Fruit fly (Drosophila melanogaster): ENCODE data around the gene CG43965.
A peak's percentile ranks its signal among the peaks of the same experiment; 100 is the strongest.

The CG43965 gene

dm6 chr3L:8697862-8698261, 27.7 kb downstream of the CG43965 start (continued):
- no peak for TF ChIP-seq MBD-R2 (GFP tag; IDR thresholded peaks at IDR 0.05)
- TF ChIP-seq Dad (GFP tag; optimal IDR thresholded peaks at IDR 0.05), result no peak
- TF ChIP-seq Meics (GFP tag; optimal IDR thresholded peaks at IDR 0.05), result peak; percentile 8
- peak; percentile 68; the same call in 2 of the 3 replicates for TF ChIP-seq CG11456 (GFP tag; IDR thresholded peaks at IDR 0.05)
- no peak for TF ChIP-seq CG4820 (GFP tag; optimal IDR thresholded peaks at IDR 0.05)
- TF ChIP-seq nom (GFP tag; optimal IDR thresholded peaks at IDR 0.05), result peak; percentile 93
- TF ChIP-seq unpg (GFP tag; optimal IDR thresholded peaks at IDR 0.05), result no peak
- TF ChIP-seq E2f1 (GFP tag; IDR thresholded peaks at IDR 0.05), result no peak
- TF ChIP-seq Kr (GFP tag; optimal IDR thresholded peaks at IDR 0.05), result no peak
- no peak for TF ChIP-seq lilli (GFP tag; optimal IDR thresholded peaks at IDR 0.05)
- TF ChIP-seq hkb (optimal IDR thresholded peaks at IDR 0.05), result no peak
- TF ChIP-seq hkb (GFP tag; IDR thresholded peaks at IDR 0.05), result 0 out of 2 replicates have a peak, but pooled peaks have one; percentile 27
- peak; percentile 44; the same call in 1 of the 3 replicates for TF ChIP-seq ci (GFP tag; IDR thresholded peaks at IDR 0.05)
- TF ChIP-seq CG12744 (GFP tag; optimal IDR thresholded peaks at IDR 0.05), result no peak
- TF ChIP-seq zen2 (GFP tag; IDR thresholded peaks at IDR 0.05; ENCODE audit: partially characterized antibody), result 0 out of 3 replicates have a peak, but pooled peaks have one; percentile 33
- no peak for TF ChIP-seq wor (GFP tag; IDR thresholded peaks at IDR 0.05)
- peak; percentile 39 for TF ChIP-seq Med (GFP tag)
- peak; percentile 12 for TF ChIP-seq CG1233 (GFP tag; optimal IDR thresholded peaks at IDR 0.05)
- TF ChIP-seq CG8290 (GFP tag; optimal IDR thresholded peaks at IDR 0.05), result no peak
- TF ChIP-seq CG8290 (tag; optimal IDR thresholded peaks at IDR 0.05), result peak in 1 of 2 experiments; percentile 60
- peak; percentile 25; the same call in 1 of the 2 replicates for TF ChIP-seq chm (GFP tag; IDR thresholded peaks at IDR 0.05)
- peak; percentile 73 for TF ChIP-seq mirr (GFP tag; optimal IDR thresholded peaks at IDR 0.05)
- no peak for TF ChIP-seq CG2199 (GFP tag; IDR thresholded peaks at IDR 0.05)
- no peak for TF ChIP-seq CG16813 (GFP tag; IDR thresholded peaks at IDR 0.05; ENCODE audit: partially characterized antibody)
- no peak for TF ChIP-seq CG10274 (GFP tag; optimal IDR thresholded peaks at IDR 0.05)
- TF ChIP-seq Dbx (GFP tag; IDR thresholded peaks at IDR 0.05), result 0 out of 3 replicates have a peak, but pooled peaks have one; percentile 28
- no peak for TF ChIP-seq pho (GFP tag; optimal IDR thresholded peaks at IDR 0.05)
- no peak for TF ChIP-seq CG11696 (GFP tag; IDR thresholded peaks at IDR 0.05)
- TF ChIP-seq CG10543 (GFP tag; optimal IDR thresholded peaks at IDR 0.05), result peak; percentile 81
- no peak for TF ChIP-seq Bdp1 (GFP tag; optimal IDR thresholded peaks at IDR 0.05)
- peak; percentile 46 for TF ChIP-seq vvl (GFP tag; IDR thresholded peaks at IDR 0.05)
- TF ChIP-seq CG17359 (tag; optimal IDR thresholded peaks at IDR 0.05), result no peak
- no peak for TF ChIP-seq dmrt11E (tag; optimal IDR thresholded peaks at IDR 0.05)
- no peak for TF ChIP-seq pb (GFP tag; optimal IDR thresholded peaks at IDR 0.05)
- no peak for TF ChIP-seq CG6854 (GFP tag; optimal IDR thresholded peaks at IDR 0.05)
- peak; percentile 89; the same call in 3 of the 4 replicates for TF ChIP-seq chinmo (GFP tag; IDR thresholded peaks at IDR 0.05; ENCODE audit: partially characterized antibody)
- TF ChIP-seq kay (GFP tag; optimal IDR thresholded peaks at IDR 0.05), result peak; percentile 81
- no peak for TF ChIP-seq Nf-YB (GFP tag; optimal IDR thresholded peaks at IDR 0.05)
- no peak for TF ChIP-seq CG7556 (GFP tag; optimal IDR thresholded peaks at IDR 0.05)
- peak; percentile 69 for TF ChIP-seq Adf1 (GFP tag; IDR thresholded peaks at IDR 0.05)
- peak; percentile 42; the same call in 1 of the 2 replicates for TF ChIP-seq CG14441 (GFP tag; IDR thresholded peaks at IDR 0.05)
- TF ChIP-seq CG13894 (tag; optimal IDR thresholded peaks at IDR 0.05), result peak; percentile 54
- peak; percentile 58 for TF ChIP-seq CG18599 (GFP tag; optimal IDR thresholded peaks at IDR 0.05)
- TF ChIP-seq seq (GFP tag; IDR thresholded peaks at IDR 0.05), result 0 out of 2 replicates have a peak, but pooled peaks have one; percentile 39
- no peak for TF ChIP-seq Usf (GFP tag; optimal IDR thresholded peaks at IDR 0.05)
- no peak for TF ChIP-seq eve (GFP tag; optimal IDR thresholded peaks at IDR 0.05)
- TF ChIP-seq sd (tag; optimal IDR thresholded peaks at IDR 0.05), result peak; percentile 10
- TF ChIP-seq CG1832 (GFP tag; optimal IDR thresholded peaks at IDR 0.05), result no peak
- TF ChIP-seq Nf-YC (tag; optimal IDR thresholded peaks at IDR 0.05), result peak; percentile 44
- TF ChIP-seq Chrac-16 (GFP tag; optimal IDR thresholded peaks at IDR 0.05), result no peak
- no peak for TF ChIP-seq CG18476 (GFP tag; optimal IDR thresholded peaks at IDR 0.05)
- peak; percentile 39 for TF ChIP-seq Drgx (GFP tag; IDR thresholded peaks at IDR 0.05)
